Worm (Caenorhabditis elegans): ENCODE data around the gene Y53F4B.36.

DNA sequence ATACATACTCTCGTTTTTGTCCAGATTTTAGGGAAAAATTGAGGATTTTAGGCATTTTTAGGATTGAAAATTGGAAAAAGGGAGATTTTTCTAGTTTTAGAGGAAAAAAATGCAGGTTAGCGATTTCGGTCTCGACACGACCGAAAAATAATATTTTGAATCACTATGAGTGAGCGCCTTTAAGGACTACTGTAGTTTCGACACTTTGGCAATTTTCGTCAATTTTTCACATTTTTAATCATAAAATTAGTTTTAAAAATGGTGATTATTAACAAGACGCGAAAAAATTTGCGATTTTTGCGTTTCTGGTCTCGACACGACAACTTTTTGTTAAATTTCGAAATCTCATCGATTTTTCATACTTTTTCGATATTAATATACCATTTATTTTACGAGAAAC, 51.1 kb downstream of the Y53F4B.36 start:
- TF ChIP-seq tbx-2 (tag; optimal IDR thresholded peaks at IDR 0.05): no peak
- TF ChIP-seq fkh-10 (GFP tag; optimal IDR thresholded peaks at IDR 0.05): no peak
- no peak for TF ChIP-seq ceh-48 (tag; optimal IDR thresholded peaks at IDR 0.05)
- TF ChIP-seq F13H6.1 (tag; optimal IDR thresholded peaks at IDR 0.05): no peak
- no peak for TF ChIP-seq ceh-30 (tag; optimal IDR thresholded peaks at IDR 0.05)
- TF ChIP-seq sox-2 (GFP tag; IDR thresholded peaks at IDR 0.05): no peak
- TF ChIP-seq pha-4 (tag; optimal IDR thresholded peaks at IDR 0.05): no peak
- no peak for TF ChIP-seq pha-2 (tag; optimal IDR thresholded peaks at IDR 0.05)
- no peak for TF ChIP-seq ets-4 (tag; optimal IDR thresholded peaks at IDR 0.05)
- TF ChIP-seq ama-1 (optimal IDR thresholded peaks at IDR 0.05): no peak
- no peak for TF ChIP-seq ceh-45 (GFP tag; IDR thresholded peaks at IDR 0.05)

Measured in whole organism, late embryonic.